Fruit fly (Drosophila melanogaster) whole organism, embryonic: Measurements from ENCODE around the gene CG32075.
A peak's percentile ranks its signal among the peaks of the same experiment; 100 is the strongest.

ENCODE experiments used
- Ada2b ChIP-seq: fragments of 200-800 bp; sonication (Bioruptor generic); IDR thresholded peaks from 2 replicates; pipeline ENCODE4 v1.3.6; 2022; ENCODE audit warnings: missing biosample characterization, missing genetic modification characterization
- B-H1 ChIP-seq: fragments of 200-800 bp; sonication (Bioruptor generic); IDR thresholded peaks from 3 replicates; pipeline ENCODE4 v1.3.6; 2022; ENCODE audit warnings: missing biosample characterization, missing genetic modification characterization
- Bdp1 ChIP-seq: fragments of 200-800 bp; sonication (Bioruptor generic); optimal IDR thresholded peaks from 3 replicates; lab custom pipeline; 2016; ENCODE audit warnings: missing biosample characterization, missing genetic modification characterization
- CG10209 ChIP-seq: fragments of 200-800 bp; sonication (Bioruptor generic); optimal IDR thresholded peaks from 3 replicates; lab custom pipeline; 2017; ENCODE audit warnings: missing biosample characterization, mild to moderate bottlenecking, missing genetic modification characterization, missing genetic modification reagents
- CG10267 ChIP-seq: fragments of 200-800 bp; sonication (Bioruptor generic); optimal IDR thresholded peaks from 2 replicates; lab custom pipeline; 2018; ENCODE audit warnings: missing biosample characterization, mild to moderate bottlenecking, missing genetic modification characterization, moderate library complexity
- CG11085 ChIP-seq: fragments of 200-800 bp; sonication (Bioruptor generic); IDR thresholded peaks from 2 replicates; pipeline ENCODE4 v1.3.6; 2022; ENCODE audit warnings: missing biosample characterization, missing genetic modification characterization
- CG11398 ChIP-seq: fragments of 200-800 bp; sonication (Bioruptor generic); optimal IDR thresholded peaks from 2 replicates; lab custom pipeline; 2016; ENCODE audit warnings: missing biosample characterization, missing genetic modification characterization
- CG11696 ChIP-seq: fragments of 200-800 bp; sonication (Bioruptor generic); IDR thresholded peaks from 2 replicates; pipeline ENCODE4 v1.3.6; 2022; ENCODE audit warnings: missing biosample characterization, missing genetic modification characterization
- CG12071 ChIP-seq: fragments of 200-800 bp; sonication (Bioruptor generic); optimal IDR thresholded peaks from 3 replicates; lab custom pipeline; 2018; ENCODE audit warnings: missing biosample characterization, mild to moderate bottlenecking, missing genetic modification characterization
- CG12769 ChIP-seq: fragments of 200-800 bp; sonication (Bioruptor generic); optimal IDR thresholded peaks from 2 replicates; lab custom pipeline; 2019; ENCODE audit warnings: missing biosample characterization, mild to moderate bottlenecking, missing genetic modification characterization, moderate library complexity
- CG13894 ChIP-seq: fragments of 200-800 bp; sonication (Bioruptor generic); optimal IDR thresholded peaks from 3 replicates; lab custom pipeline; 2018; ENCODE audit warnings: missing biosample characterization, mild to moderate bottlenecking, missing genetic modification characterization, moderate library complexity
- CG1647 ChIP-seq: fragments of 200-800 bp; sonication (Bioruptor generic); optimal IDR thresholded peaks from 3 replicates; lab custom pipeline; 2016; ENCODE audit warnings: missing biosample characterization, missing genetic modification characterization
- CG16863 ChIP-seq: fragments of 200-800 bp; sonication (Bioruptor generic); optimal IDR thresholded peaks from 3 replicates; lab custom pipeline; 2016; ENCODE audit warnings: missing biosample characterization, missing genetic modification characterization
- CG18262 ChIP-seq: fragments of 200-800 bp; optimal IDR thresholded peaks from 3 replicates; lab custom pipeline; 2019; ENCODE audit warnings: missing biosample characterization, mild to moderate bottlenecking, missing genetic modification characterization, moderate library complexity
- CG31224 ChIP-seq: fragments of 200-800 bp; sonication (Bioruptor generic); IDR thresholded peaks from 2 replicates; pipeline ENCODE4 v1.3.6; 2022; ENCODE audit warnings: missing biosample characterization, missing genetic modification characterization
- CG5180 ChIP-seq: fragments of 200-800 bp; sonication (Bioruptor generic); optimal IDR thresholded peaks from 3 replicates; lab custom pipeline; 2017; ENCODE audit warnings: missing biosample characterization, missing genetic modification characterization, mild to moderate bottlenecking, moderate library complexity, missing genetic modification reagents
- CG6654 ChIP-seq: fragments of 200-800 bp; sonication (Bioruptor generic); optimal IDR thresholded peaks from 2 replicates; lab custom pipeline; 2017; ENCODE audit warnings: missing biosample characterization, mild to moderate bottlenecking, missing genetic modification characterization
- CG6683 ChIP-seq: fragments of 200-800 bp; sonication (Bioruptor generic); optimal IDR thresholded peaks from 2 replicates; lab custom pipeline; 2017; ENCODE audit warnings: missing biosample characterization, mild to moderate bottlenecking, missing genetic modification characterization, missing genetic modification reagents
- CG7357 ChIP-seq: fragments of 200-800 bp; sonication (Bioruptor generic); IDR thresholded peaks from 3 replicates; pipeline ENCODE4 v1.3.6; 2022; ENCODE audit warnings: missing biosample characterization, missing genetic modification characterization
- CG7987 ChIP-seq: fragments of 200-800 bp; sonication (Bioruptor generic); optimal IDR thresholded peaks from 2 replicates; lab custom pipeline; 2018; ENCODE audit warnings: missing biosample characterization, mild to moderate bottlenecking, missing genetic modification characterization, moderate library complexity
- CG8388 ChIP-seq: fragments of 200-800 bp; sonication (Bioruptor generic); optimal IDR thresholded peaks from 2 replicates; lab custom pipeline; 2019; ENCODE audit warnings: missing biosample characterization, mild to moderate bottlenecking, missing genetic modification characterization, moderate library complexity
- CG9215 ChIP-seq: fragments of 200-800 bp; sonication (Bioruptor generic); IDR thresholded peaks from 2 replicates; pipeline ENCODE4 v1.3.6; 2022; ENCODE audit warnings: missing biosample characterization, missing genetic modification characterization
- CG9727 ChIP-seq: fragments of 200-800 bp; sonication (Bioruptor generic); optimal IDR thresholded peaks from 3 replicates; lab custom pipeline; 2017; ENCODE audit warnings: missing biosample characterization, mild to moderate bottlenecking, missing genetic modification characterization
- D ChIP-seq, 2 experiments: fragments of 200-800 bp in 1 of 2; fragments of >200 bp in 1 of 2; sonication (Bioruptor generic) in 1 of 2; optimal IDR thresholded peaks; 2 replicates in 1 of 2; 3 replicates in 1 of 2; lab custom pipeline; 2017; ENCODE audit warnings: mild to moderate bottlenecking in 1 of 2, missing biosample characterization in 1 of 2, missing genetic modification characterization in 1 of 2, missing genetic modification reagents in 1 of 2
- D19B ChIP-seq: fragments of 200-800 bp; sonication (Bioruptor generic); optimal IDR thresholded peaks from 2 replicates; lab custom pipeline; 2017; ENCODE audit warnings: missing biosample characterization, mild to moderate bottlenecking, missing genetic modification characterization
- Dek ChIP-seq: fragments of 200-800 bp; sonication (Bioruptor generic); optimal IDR thresholded peaks from 3 replicates; lab custom pipeline; 2019; ENCODE audit warnings: missing biosample characterization, mild to moderate bottlenecking, missing genetic modification characterization, moderate library complexity
- Dll ChIP-seq: fragments of 200-800 bp; sonication (Bioruptor generic); IDR thresholded peaks from 4 replicates; pipeline ENCODE4 v1.3.6; 2022; ENCODE audit warnings: missing biosample characterization, missing genetic modification characterization; ENCODE audit not compliant: partially characterized antibody
- HmgD ChIP-seq: fragments of 200-800 bp; sonication (Bioruptor generic); optimal IDR thresholded peaks from 3 replicates; lab custom pipeline; 2016; ENCODE audit warnings: missing biosample characterization, missing genetic modification characterization
- Hr3 ChIP-seq: fragments of 200-800 bp; sonication (Bioruptor generic); optimal IDR thresholded peaks from 3 replicates; lab custom pipeline; 2016; ENCODE audit warnings: missing biosample characterization, missing genetic modification characterization
- Hr39 ChIP-seq: fragments of >200 bp; optimal IDR thresholded peaks from 2 replicates; lab custom pipeline; 2017
- Hr78 ChIP-seq, 2 experiments: fragments of 200-800 bp in 1 of 2; fragments of >200 bp in 1 of 2; sonication (Bioruptor generic) in 1 of 2; optimal IDR thresholded peaks; 2 replicates each; lab custom pipeline; 2017 to 2019; ENCODE audit warnings: missing biosample characterization in 2 of 2, missing genetic modification characterization in 2 of 2, mild to moderate bottlenecking in 1 of 2, moderate library complexity in 1 of 2
- Myb ChIP-seq: fragments of 200-800 bp; sonication (Bioruptor generic); optimal IDR thresholded peaks from 2 replicates; lab custom pipeline; 2016; ENCODE audit warnings: missing biosample characterization, missing genetic modification characterization
- Nf-YC ChIP-seq: fragments of 200-800 bp; optimal IDR thresholded peaks from 3 replicates; lab custom pipeline; 2019; ENCODE audit warnings: missing biosample characterization, mild to moderate bottlenecking, missing genetic modification characterization, moderate library complexity
- Sry-δ ChIP-seq: fragments of 200-800 bp; sonication (Bioruptor generic); optimal IDR thresholded peaks from 2 replicates; lab custom pipeline; 2016; ENCODE audit warnings: missing biosample characterization, missing genetic modification characterization
- Tbp ChIP-seq: fragments of >200 bp; optimal IDR thresholded peaks from 2 replicates; lab custom pipeline; 2018; ENCODE audit warnings: missing biosample characterization, missing genetic modification characterization
- cas ChIP-seq: fragments of 200-800 bp; sonication (Bioruptor generic); IDR thresholded peaks from 2 replicates; pipeline ENCODE4 v1.3.6; 2022; ENCODE audit warnings: missing biosample characterization, missing genetic modification characterization
- da ChIP-seq: fragments of 200-800 bp; sonication (Bioruptor generic); optimal IDR thresholded peaks from 2 replicates; lab custom pipeline; 2016; ENCODE audit warnings: missing biosample characterization, missing genetic modification characterization
- dmrt99B ChIP-seq: fragments of 200-800 bp; sonication (Bioruptor generic); optimal IDR thresholded peaks from 2 replicates; lab custom pipeline; 2018; ENCODE audit warnings: missing biosample characterization, mild to moderate bottlenecking, missing genetic modification characterization, moderate library complexity
- ewg ChIP-seq: fragments of 200-800 bp; sonication (Bioruptor generic); optimal IDR thresholded peaks from 3 replicates; lab custom pipeline; 2017; ENCODE audit warnings: mild to moderate bottlenecking, missing biosample characterization, missing genetic modification reagents, missing genetic modification characterization
- ftz-f1 ChIP-seq: fragments of 200-800 bp; sonication (Bioruptor generic); optimal IDR thresholded peaks from 2 replicates; lab custom pipeline; 2016; ENCODE audit warnings: missing biosample characterization, missing genetic modification characterization
- gsb ChIP-seq: fragments of 200-800 bp; sonication (Bioruptor generic); IDR thresholded peaks from 2 replicates; pipeline ENCODE4 v1.3.6; 2022; ENCODE audit warnings: missing biosample characterization, missing genetic modification characterization
- ind ChIP-seq: fragments of 200-800 bp; sonication (Bioruptor generic); optimal IDR thresholded peaks from 3 replicates; lab custom pipeline; 2016; ENCODE audit warnings: missing biosample characterization, missing genetic modification characterization
- insv ChIP-seq, 2 experiments: fragments of 200-800 bp; sonication (Bioruptor generic); optimal IDR thresholded peaks; 3 replicates each; lab custom pipeline; 2016 to 2018; ENCODE audit warnings: missing biosample characterization in 2 of 2, missing genetic modification characterization in 2 of 2
- mam ChIP-seq: fragments of 200-800 bp; sonication (Bioruptor generic); optimal IDR thresholded peaks from 3 replicates; lab custom pipeline; 2016; ENCODE audit warnings: missing biosample characterization, missing genetic modification characterization
- nerfin-1 ChIP-seq: fragments of 200-800 bp; sonication (Bioruptor generic); optimal IDR thresholded peaks from 3 replicates; lab custom pipeline; 2019; ENCODE audit warnings: missing biosample characterization, mild to moderate bottlenecking, missing genetic modification characterization, moderate library complexity
- nmo ChIP-seq: fragments of 200-800 bp; sonication (Bioruptor generic); optimal IDR thresholded peaks from 2 replicates; lab custom pipeline; 2018; ENCODE audit warnings: missing biosample characterization, mild to moderate bottlenecking, missing genetic modification characterization, moderate library complexity
- run ChIP-seq: fragments of 200-800 bp; sonication (Bioruptor generic); optimal IDR thresholded peaks from 3 replicates; lab custom pipeline; 2018; ENCODE audit warnings: missing biosample characterization, mild to moderate bottlenecking, missing genetic modification characterization
- so ChIP-seq: fragments of 200-800 bp; sonication (Bioruptor generic); IDR thresholded peaks from 3 replicates; pipeline ENCODE4 v1.3.6; 2022; ENCODE audit warnings: missing biosample characterization, missing genetic modification characterization
- stwl ChIP-seq: fragments of 200-800 bp; sonication (Bioruptor generic); optimal IDR thresholded peaks from 3 replicates; lab custom pipeline; 2018; ENCODE audit warnings: missing biosample characterization, mild to moderate bottlenecking, missing genetic modification characterization, moderate library complexity

CG32075 gene

DNA sequence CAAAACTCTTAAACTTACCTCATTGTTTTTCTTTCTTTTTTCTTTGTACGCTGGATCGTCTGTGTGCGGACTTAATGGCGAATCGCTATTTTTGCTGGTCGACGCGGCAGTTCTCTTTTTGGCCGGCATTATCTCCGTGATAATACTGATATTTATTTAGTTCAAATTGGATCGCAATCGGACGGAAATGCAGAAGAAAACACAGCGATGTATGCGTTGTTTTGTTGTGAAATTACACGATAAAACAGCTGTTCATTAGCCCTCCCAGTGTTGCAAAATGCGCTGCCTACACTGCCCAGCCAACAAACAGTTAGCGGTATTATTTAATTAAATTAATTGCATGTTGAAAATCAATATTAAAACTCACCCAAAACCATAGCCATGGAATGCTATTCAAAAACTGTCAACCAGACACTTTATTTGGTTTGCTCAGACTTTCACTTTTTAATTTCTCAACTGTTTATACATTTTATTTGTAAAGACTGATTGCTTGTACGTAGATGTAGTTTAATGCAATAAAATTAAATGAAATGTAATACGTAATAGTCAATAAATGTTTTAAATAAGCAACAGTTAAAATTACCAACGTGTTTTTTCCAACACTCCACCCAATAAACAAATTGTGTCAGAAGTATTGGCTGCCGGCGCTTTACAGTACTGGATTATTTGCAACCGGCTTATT is 33.4 kb upstream of the CG32075 start, which contains the start of the genes Irbp18 and APP-BP1 (continued):
- TF ChIP-seq Dek (tag; lab: Kevin White, UChicago) (peak; percentile 92), CG11398 (GFP tag; lab: Kevin White, UChicago) (peak; percentile 83), run (tag; lab: Kevin White, UChicago) (peak; percentile 58), Myb (GFP tag; lab: Kevin White, UChicago) (peak; percentile 83), CG6654 (GFP tag; lab: Kevin White, UChicago) (peak; percentile 76), Dll (no peak), CG9215 (GFP tag; lab: Robert Waterston, UW) (peak; percentile 86), CG12071 (peak; percentile 83), CG5180 (GFP tag; lab: Kevin White, UChicago) (peak; percentile 82), Ada2b (peak; percentile 87), ind (GFP tag; lab: Kevin White, UChicago) (peak; percentile 95), dmrt99B (tag; lab: Kevin White, UChicago) (peak; percentile 91), mam (peak; percentile 96), CG8388 (GFP tag; lab: Kevin White, UChicago) (peak; percentile 91), Bdp1 (GFP tag; lab: Kevin White, UChicago) (peak; percentile 90), da (peak; percentile 93), CG16863 (GFP tag; lab: Kevin White, UChicago) (peak; percentile 94), CG18262 (tag; lab: Kevin White, UChicago) (peak; percentile 93), CG11085 (GFP tag; lab: Robert Waterston, UW) (peak; percentile 68; the same call in 1 of the 2 replicates), Sry-δ (GFP tag; lab: Kevin White, UChicago) (peak; percentile 60), Tbp (no peak), insv (GFP tag; optimal IDR thresholded peaks at IDR 0.05; lab: Kevin White, UChicago) (peak in 1 of 2 experiments; percentile 74), CG1647 (GFP tag; lab: Kevin White, UChicago) (peak; percentile 91), stwl (tag; lab: Kevin White, UChicago) (peak; percentile 68), Hr3 (peak; percentile 95), CG7987 (GFP tag; lab: Kevin White, UChicago) (peak; percentile 85), so (GFP tag; lab: Robert Waterston, UW) (peak; percentile 91), gsb (GFP tag; lab: Robert Waterston, UW) (peak; percentile 72), Nf-YC (peak; percentile 82), CG10209 (peak; percentile 96), CG31224 (GFP tag; lab: Robert Waterston, UW) (peak; percentile 81), nerfin-1 (tag; lab: Kevin White, UChicago) (peak; percentile 87), CG11696 (GFP tag; lab: Robert Waterston, UW) (peak; percentile 65), CG10267 (tag; lab: Kevin White, UChicago) (peak; percentile 98), CG12769 (peak; percentile 92), D19B (GFP tag; lab: Kevin White, UChicago) (peak; percentile 86), B-H1 (GFP tag; lab: Robert Waterston, UW) (peak; percentile 81), nmo (GFP tag; lab: Kevin White, UChicago) (peak; percentile 96), Hr78 (GFP tag; optimal IDR thresholded peaks at IDR 0.05; lab: Kevin White, UChicago) (peak in 1 of 2 experiments; percentile 54), D (optimal IDR thresholded peaks at IDR 0.05; lab: Kevin White, UChicago) (no peak), D (GFP tag; optimal IDR thresholded peaks at IDR 0.05; lab: Kevin White, UChicago) (peak; percentile 92), HmgD (GFP tag; lab: Kevin White, UChicago) (peak; percentile 61), CG6683 (GFP tag; lab: Kevin White, UChicago) (peak; percentile 88), CG7357 (peak; percentile 66; the same call in 2 of the 3 replicates), Hr39 (no peak), cas (GFP tag; lab: Robert Waterston, UW) (peak; percentile 32; the same call in 1 of the 2 replicates), CG9727 (peak; percentile 96), CG13894 (peak; percentile 86), ewg (GFP tag; lab: Kevin White, UChicago) (peak; percentile 87), ftz-f1 (GFP tag; lab: Kevin White, UChicago) (peak; percentile 16)
